Fruit fly (Drosophila melanogaster) whole organism, embryonic: ENCODE data around the gene CG12974.

ENCODE experiments used
- Atf6 ChIP-seq: fragments of 200-800 bp; sonication (Bioruptor generic); IDR thresholded peaks from 2 replicates; pipeline ENCODE4 v1.3.6; 2022; ENCODE audit warnings: missing biosample characterization, missing genetic modification characterization
- CG10209 ChIP-seq: fragments of 200-800 bp; sonication (Bioruptor generic); optimal IDR thresholded peaks from 3 replicates; lab custom pipeline; 2017; ENCODE audit warnings: missing biosample characterization, mild to moderate bottlenecking, missing genetic modification characterization, missing genetic modification reagents
- CG12299 ChIP-seq: fragments of 200-800 bp; sonication (Bioruptor generic); optimal IDR thresholded peaks from 2 replicates; lab custom pipeline; 2018; ENCODE audit warnings: missing biosample characterization, mild to moderate bottlenecking, missing genetic modification characterization
- CG1233 ChIP-seq: fragments of 200-800 bp; sonication (Bioruptor generic); optimal IDR thresholded peaks from 4 replicates; lab custom pipeline; 2018; ENCODE audit warnings: missing biosample characterization, mild to moderate bottlenecking, missing genetic modification characterization
- CG12744 ChIP-seq: fragments of 200-800 bp; sonication (Bioruptor generic); optimal IDR thresholded peaks from 2 replicates; lab custom pipeline; 2016; ENCODE audit warnings: missing biosample characterization, missing genetic modification characterization
- CG1529 ChIP-seq: fragments of 200-800 bp; sonication (Bioruptor generic); optimal IDR thresholded peaks from 3 replicates; lab custom pipeline; 2018; ENCODE audit warnings: missing biosample characterization, missing genetic modification characterization
- CG1603 ChIP-seq: fragments of 200-800 bp; sonication (Bioruptor generic); optimal IDR thresholded peaks from 2 replicates; lab custom pipeline; 2019; ENCODE audit warnings: missing biosample characterization, mild to moderate bottlenecking, missing genetic modification characterization, moderate library complexity
- CG17186 ChIP-seq: fragments of 200-800 bp; sonication (Bioruptor generic); optimal IDR thresholded peaks from 3 replicates; lab custom pipeline; 2017; ENCODE audit warnings: missing biosample characterization, missing genetic modification reagents, missing genetic modification characterization
- CG18262 ChIP-seq: fragments of 200-800 bp; optimal IDR thresholded peaks from 3 replicates; lab custom pipeline; 2019; ENCODE audit warnings: missing biosample characterization, mild to moderate bottlenecking, missing genetic modification characterization, moderate library complexity
- CG2678 ChIP-seq: fragments of 200-800 bp; sonication (Bioruptor generic); optimal IDR thresholded peaks from 3 replicates; lab custom pipeline; 2019; ENCODE audit warnings: missing biosample characterization, mild to moderate bottlenecking, missing genetic modification characterization, moderate library complexity
- CG33213 ChIP-seq: fragments of 200-800 bp; sonication (Bioruptor generic); optimal IDR thresholded peaks from 3 replicates; lab custom pipeline; 2016; ENCODE audit warnings: missing biosample characterization, missing genetic modification characterization
- CG34224 ChIP-seq: fragments of 200-800 bp; sonication (Bioruptor generic); IDR thresholded peaks from 3 replicates; pipeline ENCODE4 v1.3.6; 2022; ENCODE audit warnings: missing biosample characterization, missing genetic modification characterization; ENCODE audit not compliant: partially characterized antibody
- CG4282 ChIP-seq: fragments of 200-800 bp; sonication (Bioruptor generic); optimal IDR thresholded peaks from 2 replicates; lab custom pipeline; 2016; ENCODE audit warnings: missing biosample characterization, missing genetic modification characterization
- CG43689 ChIP-seq: fragments of 200-800 bp; sonication (Bioruptor generic); IDR thresholded peaks from 2 replicates; pipeline ENCODE4 v1.3.6; 2022; ENCODE audit warnings: missing biosample characterization, missing genetic modification characterization
- CG4707 ChIP-seq: fragments of 200-800 bp; sonication (Bioruptor generic); optimal IDR thresholded peaks from 2 replicates; lab custom pipeline; 2018; ENCODE audit warnings: missing biosample characterization, mild to moderate bottlenecking, missing genetic modification characterization, moderate library complexity
- CG4730 ChIP-seq: fragments of 200-800 bp; sonication (Bioruptor generic); IDR thresholded peaks from 2 replicates; pipeline ENCODE4 v1.3.6; 2022; ENCODE audit warnings: missing biosample characterization, missing genetic modification characterization
- CG7271 ChIP-seq: fragments of 200-800 bp; sonication (Bioruptor generic); optimal IDR thresholded peaks from 2 replicates; lab custom pipeline; 2018; ENCODE audit warnings: missing biosample characterization, mild to moderate bottlenecking, missing genetic modification characterization, moderate library complexity
- Camta ChIP-seq: fragments of 200-800 bp; sonication (Bioruptor generic); optimal IDR thresholded peaks from 2 replicates; lab custom pipeline; 2016; ENCODE audit warnings: missing biosample characterization, missing genetic modification characterization
- CoRest ChIP-seq: fragments of 200-800 bp; sonication (Bioruptor generic); optimal IDR thresholded peaks from 3 replicates; lab custom pipeline; 2018; ENCODE audit warnings: missing biosample characterization, mild to moderate bottlenecking, missing genetic modification characterization, moderate library complexity
- Doc2 ChIP-seq: fragments of 200-800 bp; sonication (Bioruptor generic); IDR thresholded peaks from 2 replicates; pipeline ENCODE4 v1.3.6; 2022; ENCODE audit warnings: missing biosample characterization, missing genetic modification characterization
- Dp ChIP-seq: fragments of 200-800 bp; sonication (Bioruptor generic); optimal IDR thresholded peaks from 2 replicates; lab custom pipeline; 2018; ENCODE audit warnings: missing biosample characterization, mild to moderate bottlenecking, missing genetic modification characterization, moderate library complexity
- Gug ChIP-seq: fragments of 200-800 bp; sonication (Bioruptor generic); IDR thresholded peaks from 4 replicates; pipeline ENCODE4 v1.3.6; 2022; ENCODE audit warnings: missing biosample characterization, missing genetic modification characterization
- HHEX ChIP-seq: fragments of 200-800 bp; sonication (Bioruptor generic); optimal IDR thresholded peaks from 3 replicates; lab custom pipeline; 2017; ENCODE audit warnings: missing biosample characterization, mild to moderate bottlenecking, missing genetic modification characterization, missing genetic modification reagents
- Hr39 ChIP-seq: fragments of >200 bp; optimal IDR thresholded peaks from 2 replicates; lab custom pipeline; 2017
- NC2β ChIP-seq: fragments of 200-800 bp; sonication (Bioruptor generic); optimal IDR thresholded peaks from 2 replicates; lab custom pipeline; 2016; ENCODE audit warnings: missing biosample characterization, missing genetic modification characterization
- Opbp ChIP-seq: fragments of 200-800 bp; sonication (Bioruptor generic); IDR thresholded peaks from 3 replicates; pipeline ENCODE4 v1.3.6; 2022; ENCODE audit warnings: missing biosample characterization, missing genetic modification characterization; ENCODE audit not compliant: partially characterized antibody
- Poxn ChIP-seq: fragments of 200-800 bp; sonication (Bioruptor generic); IDR thresholded peaks from 2 replicates; pipeline ENCODE4 v1.3.6; 2022; ENCODE audit warnings: missing biosample characterization, missing genetic modification characterization
- amos ChIP-seq: fragments of 200-800 bp; sonication (Bioruptor generic); IDR thresholded peaks from 2 replicates; pipeline ENCODE4 v1.3.6; 2022; ENCODE audit warnings: missing biosample characterization, missing genetic modification characterization; ENCODE audit not compliant: partially characterized antibody
- bcd ChIP-seq: fragments of 200-800 bp; sonication (Bioruptor generic); optimal IDR thresholded peaks from 2 replicates; lab custom pipeline; 2017; ENCODE audit warnings: missing biosample characterization, mild to moderate bottlenecking, missing genetic modification characterization
- cad ChIP-seq: fragments of >200 bp; optimal IDR thresholded peaks from 2 replicates; lab custom pipeline; 2017; ENCODE audit warnings: missing biosample characterization, missing genetic modification characterization
- caup ChIP-seq: fragments of 200-800 bp; sonication (Bioruptor generic); optimal IDR thresholded peaks from 3 replicates; lab custom pipeline; 2017; ENCODE audit warnings: missing biosample characterization, mild to moderate bottlenecking, missing genetic modification characterization, moderate library complexity; ENCODE audit not compliant: severe bottlenecking
- chinmo ChIP-seq: fragments of 200-800 bp; sonication (Bioruptor generic); IDR thresholded peaks from 4 replicates; pipeline ENCODE4 v1.3.6; 2022; ENCODE audit warnings: missing biosample characterization, missing genetic modification characterization; ENCODE audit not compliant: partially characterized antibody
- corto ChIP-seq: fragments of 200-800 bp; sonication (Bioruptor generic); optimal IDR thresholded peaks from 2 replicates; lab custom pipeline; 2016; ENCODE audit warnings: missing biosample characterization, mild to moderate bottlenecking, missing genetic modification characterization, moderate library complexity
- esg ChIP-seq: fragments of 200-800 bp; sonication (Bioruptor generic); conservative IDR thresholded peaks from 2 replicates; pipeline ENCODE4 v1.3.6; 2022; ENCODE audit warnings: missing biosample characterization, missing genetic modification characterization
- exex ChIP-seq: fragments of 200-800 bp; sonication (Bioruptor generic); optimal IDR thresholded peaks from 4 replicates; lab custom pipeline; 2018; ENCODE audit warnings: missing biosample characterization, mild to moderate bottlenecking, missing genetic modification characterization, moderate library complexity
- fru ChIP-seq: fragments of >200 bp; optimal IDR thresholded peaks from 2 replicates; lab custom pipeline; 2017
- gem ChIP-seq: fragments of 200-800 bp; sonication (Bioruptor generic); optimal IDR thresholded peaks from 2 replicates; lab custom pipeline; 2019; ENCODE audit warnings: missing biosample characterization, mild to moderate bottlenecking, missing genetic modification characterization, moderate library complexity
- gsb-n ChIP-seq: fragments of 200-800 bp; sonication (Bioruptor generic); optimal IDR thresholded peaks from 3 replicates; lab custom pipeline; 2018; ENCODE audit warnings: missing biosample characterization, mild to moderate bottlenecking, missing genetic modification characterization
- jigr1 ChIP-seq: fragments of 200-800 bp; sonication (Bioruptor generic); IDR thresholded peaks from 3 replicates; pipeline ENCODE4 v1.3.6; 2022; ENCODE audit warnings: missing biosample characterization, missing genetic modification characterization
- lola ChIP-seq, 3 experiments: fragments of >200 bp in 2 of 3; fragments of 200-800 bp in 1 of 3; sonication (Bioruptor generic) in 1 of 3; optimal IDR thresholded peaks; 2 replicates each; lab custom pipeline; 2017 to 2019; ENCODE audit warnings: missing biosample characterization in 3 of 3, missing genetic modification characterization in 3 of 3, mild to moderate bottlenecking in 1 of 3, moderate library complexity in 1 of 3
- nom ChIP-seq: fragments of 200-800 bp; sonication (Bioruptor generic); optimal IDR thresholded peaks from 2 replicates; lab custom pipeline; 2017; ENCODE audit warnings: missing biosample characterization, missing genetic modification characterization, mild to moderate bottlenecking, moderate library complexity, missing genetic modification reagents
- pb ChIP-seq: fragments of 200-800 bp; sonication (Bioruptor generic); optimal IDR thresholded peaks from 3 replicates; lab custom pipeline; 2016; ENCODE audit warnings: missing biosample characterization, missing genetic modification characterization
- pzg ChIP-seq: fragments of 200-800 bp; sonication (Bioruptor generic); optimal IDR thresholded peaks from 3 replicates; lab custom pipeline; 2018; ENCODE audit warnings: missing biosample characterization, mild to moderate bottlenecking, missing genetic modification characterization, moderate library complexity
- salm ChIP-seq: fragments of 200-800 bp; sonication (Bioruptor generic); optimal IDR thresholded peaks from 2 replicates; lab custom pipeline; 2018; ENCODE audit warnings: missing biosample characterization, mild to moderate bottlenecking, missing genetic modification characterization
- sisA ChIP-seq: fragments of 200-800 bp; sonication (Bioruptor generic); IDR thresholded peaks from 2 replicates; pipeline ENCODE4 v1.3.6; 2022; ENCODE audit warnings: missing biosample characterization, missing genetic modification characterization
- sug ChIP-seq: fragments of 200-800 bp; optimal IDR thresholded peaks from 2 replicates; lab custom pipeline; 2019; ENCODE audit warnings: missing biosample characterization, mild to moderate bottlenecking, missing genetic modification characterization, moderate library complexity
- tll ChIP-seq, 2 experiments: fragments of 200-800 bp in 1 of 2; fragments of >200 bp in 1 of 2; sonication (Bioruptor generic) in 1 of 2; optimal IDR thresholded peaks; 2 replicates each; lab custom pipeline; 2017 to 2019; ENCODE audit warnings: missing biosample characterization in 2 of 2, missing genetic modification characterization in 2 of 2, mild to moderate bottlenecking in 1 of 2, moderate library complexity in 1 of 2
- trh ChIP-seq: fragments of 200-800 bp; sonication (Bioruptor generic); optimal IDR thresholded peaks from 2 replicates; lab custom pipeline; 2016; ENCODE audit warnings: missing biosample characterization, missing genetic modification characterization
- unpg ChIP-seq: fragments of 200-800 bp; sonication (Bioruptor generic); optimal IDR thresholded peaks from 3 replicates; lab custom pipeline; 2018; ENCODE audit warnings: missing biosample characterization, mild to moderate bottlenecking, missing genetic modification characterization, moderate library complexity

CG12974 gene

dm6 chr3L:21253761-21254523, 31.8 kb downstream of the CG12974 start (continued):
- TF ChIP-seq CG18262 (tag; lab: Kevin White, UChicago): peak; percentile 73
- peak; percentile 99 for TF ChIP-seq corto
- no peak for TF ChIP-seq jigr1
- no peak for TF ChIP-seq CG7271
- no peak for TF ChIP-seq Poxn
- TF ChIP-seq NC2β: no peak
- no peak for TF ChIP-seq CG12299 (tag; lab: Kevin White, UChicago)
- TF ChIP-seq lola (GFP tag; optimal IDR thresholded peaks at IDR 0.05; lab: Kevin White, UChicago): peak in 1 of 3 experiments; percentile 57
- no peak for TF ChIP-seq sug
- TF ChIP-seq bcd (GFP tag; lab: Kevin White, UChicago): peak; percentile 27
- no peak for TF ChIP-seq trh (GFP tag; lab: Kevin White, UChicago)
- no peak for TF ChIP-seq cad (GFP tag; lab: Kevin White, UChicago)
- TF ChIP-seq chinmo (GFP tag; lab: Robert Waterston, UW): 0 out of 4 replicates have a peak, but pooled peaks have one; percentile 44
- TF ChIP-seq Dp (GFP tag; lab: Kevin White, UChicago): no peak
- no peak for TF ChIP-seq pzg
- peak; percentile 38 for TF ChIP-seq CG10209 (GFP tag; lab: Kevin White, UChicago)
- TF ChIP-seq tll (GFP tag; optimal IDR thresholded peaks at IDR 0.05; lab: Kevin White, UChicago): no peak
- TF ChIP-seq CG4730 (GFP tag; lab: Robert Waterston, UW): no peak
- peak; percentile 41; the same call in 1 of the 2 replicates for TF ChIP-seq sisA (GFP tag; lab: Robert Waterston, UW)
- TF ChIP-seq CG1529 (GFP tag; lab: Kevin White, UChicago): no peak
- TF ChIP-seq nom (GFP tag; lab: Kevin White, UChicago): peak; percentile 95
- TF ChIP-seq CG1233 (GFP tag; lab: Kevin White, UChicago): no peak
- TF ChIP-seq salm (tag; lab: Kevin White, UChicago): no peak
- no peak for TF ChIP-seq CG17186
- TF ChIP-seq Atf6: no peak
- TF ChIP-seq CoRest (tag; lab: Kevin White, UChicago): peak; percentile 50
- no peak for TF ChIP-seq Opbp (GFP tag; lab: Robert Waterston, UW)
- no peak for TF ChIP-seq fru (lab: Kevin White, UChicago)
- peak; percentile 62 for TF ChIP-seq Camta (GFP tag; lab: Kevin White, UChicago)
- no peak for TF ChIP-seq CG4707 (GFP tag; lab: Kevin White, UChicago)
- peak; percentile 58 for TF ChIP-seq CG2678 (tag; lab: Kevin White, UChicago)
- peak; percentile 69 for TF ChIP-seq unpg (GFP tag; lab: Kevin White, UChicago)
- TF ChIP-seq CG43689 (GFP tag; lab: Robert Waterston, UW): no peak
- no peak for TF ChIP-seq Hr39
- TF ChIP-seq esg (GFP tag; lab: Robert Waterston, UW): no peak; the same call in 1 of the 2 replicates
- TF ChIP-seq Doc2 (GFP tag; lab: Robert Waterston, UW): no peak
- TF ChIP-seq pb (GFP tag; lab: Kevin White, UChicago): no peak
- no peak for TF ChIP-seq CG34224 (GFP tag; lab: Robert Waterston, UW)
- no peak for TF ChIP-seq amos (GFP tag; lab: Robert Waterston, UW)
- no peak for TF ChIP-seq CG33213 (GFP tag; lab: Kevin White, UChicago)
- no peak for TF ChIP-seq exex (tag; lab: Kevin White, UChicago)
- TF ChIP-seq gsb-n (tag; lab: Kevin White, UChicago): peak; percentile 25
- no peak for TF ChIP-seq HHEX (GFP tag; lab: Kevin White, UChicago)
- TF ChIP-seq CG1603: peak; percentile 67
- TF ChIP-seq caup (GFP tag; lab: Kevin White, UChicago): no peak
- no peak for TF ChIP-seq Gug (GFP tag; lab: Robert Waterston, UW)
- TF ChIP-seq gem (tag; lab: Kevin White, UChicago): peak; percentile 76
- no peak for TF ChIP-seq CG4282
- no peak for TF ChIP-seq CG12744
